Fruit fly (Drosophila melanogaster) whole organism, pupa: Measurements from ENCODE around the gene Ostgamma.

Source experiments
- CG10348 ChIP-seq: fragments of 200-800 bp; sonication (Bioruptor generic); IDR thresholded peaks from 2 replicates; pipeline ENCODE4 v1.3.6; 2022; ENCODE audit warnings: missing biosample characterization, missing genetic modification characterization
- CG12605 ChIP-seq: fragments of 200-800 bp; sonication (Bioruptor generic); IDR thresholded peaks from 2 replicates; pipeline ENCODE4 v1.3.6; 2022; ENCODE audit warnings: missing biosample characterization, missing genetic modification characterization
- CG13204 ChIP-seq: fragments of 200-800 bp; sonication (Bioruptor generic); optimal IDR thresholded peaks from 2 replicates; lab custom pipeline; 2018; ENCODE audit warnings: missing biosample characterization, mild to moderate bottlenecking, missing genetic modification characterization, moderate library complexity
- CG14655 ChIP-seq: fragments of 200-800 bp; sonication (Bioruptor generic); optimal IDR thresholded peaks from 3 replicates; lab custom pipeline; 2017; ENCODE audit warnings: mild to moderate bottlenecking, missing biosample characterization, missing genetic modification reagents, missing genetic modification characterization
- CG15710 ChIP-seq: fragments of 200-800 bp; sonication (Bioruptor generic); optimal IDR thresholded peaks from 2 replicates; lab custom pipeline; 2018; ENCODE audit warnings: missing biosample characterization, mild to moderate bottlenecking, missing genetic modification characterization, moderate library complexity
- CG17806 ChIP-seq: fragments of 200-800 bp; sonication (Bioruptor generic); optimal IDR thresholded peaks from 2 replicates; lab custom pipeline; 2018; ENCODE audit warnings: missing biosample characterization, mild to moderate bottlenecking, missing genetic modification characterization, moderate library complexity
- CG32121 ChIP-seq: fragments of 200-800 bp; sonication (Bioruptor generic); IDR thresholded peaks from 2 replicates; pipeline ENCODE4 v1.3.6; 2022; ENCODE audit warnings: missing biosample characterization, missing genetic modification characterization
- CG34367 ChIP-seq: fragments of 200-800 bp; sonication (Bioruptor generic); optimal IDR thresholded peaks from 2 replicates; lab custom pipeline; 2018; ENCODE audit warnings: missing biosample characterization, mild to moderate bottlenecking, missing genetic modification characterization
- CG4496 ChIP-seq: fragments of 200-800 bp; sonication (Bioruptor generic); IDR thresholded peaks from 3 replicates; pipeline ENCODE4 v1.3.6; 2022; ENCODE audit warnings: missing biosample characterization, missing genetic modification characterization
- CG8159 ChIP-seq: fragments of 200-800 bp; sonication (Bioruptor generic); optimal IDR thresholded peaks from 3 replicates; lab custom pipeline; 2018; ENCODE audit warnings: missing biosample characterization, mild to moderate bottlenecking, missing genetic modification characterization, moderate library complexity
- CG8301 ChIP-seq: fragments of 200-800 bp; sonication (Bioruptor generic); optimal IDR thresholded peaks from 2 replicates; lab custom pipeline; 2018; ENCODE audit warnings: missing biosample characterization, mild to moderate bottlenecking, missing genetic modification characterization
- CG9948 ChIP-seq: fragments of 200-800 bp; sonication (Bioruptor generic); optimal IDR thresholded peaks from 2 replicates; lab custom pipeline; 2018; ENCODE audit warnings: missing biosample characterization, mild to moderate bottlenecking, missing genetic modification characterization, moderate library complexity
- D1 ChIP-seq: fragments of 200-800 bp; sonication (Bioruptor generic); optimal IDR thresholded peaks from 2 replicates; lab custom pipeline; 2018; ENCODE audit warnings: missing biosample characterization, mild to moderate bottlenecking, missing genetic modification characterization, moderate library complexity
- EcR ChIP-seq: fragments of 200-800 bp; sonication (Bioruptor generic); optimal IDR thresholded peaks from 3 replicates; lab custom pipeline; 2019; ENCODE audit warnings: missing biosample characterization, missing genetic modification characterization, mild to moderate bottlenecking, moderate library complexity, missing genetic modification reagents
- Ets98B ChIP-seq: fragments of 200-800 bp; sonication (Bioruptor generic); IDR thresholded peaks from 2 replicates; pipeline ENCODE4 v1.3.6; 2022; ENCODE audit warnings: missing biosample characterization, missing genetic modification characterization
- Pif1A ChIP-seq: fragments of 200-800 bp; sonication (Bioruptor generic); optimal IDR thresholded peaks from 3 replicates; lab custom pipeline; 2016; ENCODE audit warnings: missing biosample characterization, missing genetic modification characterization
- Pif1B ChIP-seq: fragments of 200-800 bp; sonication (Bioruptor generic); optimal IDR thresholded peaks from 3 replicates; lab custom pipeline; 2016; ENCODE audit warnings: missing biosample characterization, missing genetic modification characterization
- Snoo ChIP-seq: fragments of 200-800 bp; sonication (Bioruptor generic); optimal IDR thresholded peaks from 3 replicates; lab custom pipeline; 2017; ENCODE audit warnings: missing biosample characterization, mild to moderate bottlenecking, missing genetic modification characterization, inconsistent platforms
- fd96Ca ChIP-seq: fragments of 200-800 bp; sonication (Bioruptor generic); IDR thresholded peaks from 3 replicates; pipeline ENCODE4 v1.3.6; 2022; ENCODE audit warnings: missing biosample characterization, missing genetic modification characterization
- gl ChIP-seq: fragments of 200-800 bp; sonication (Bioruptor generic); optimal IDR thresholded peaks from 2 replicates; lab custom pipeline; 2018; ENCODE audit warnings: missing biosample characterization, mild to moderate bottlenecking, missing genetic modification characterization
- rn ChIP-seq: fragments of 200-800 bp; sonication (Bioruptor generic); IDR thresholded peaks from 2 replicates; pipeline ENCODE4 v1.3.6; 2022; ENCODE audit warnings: missing biosample characterization, missing genetic modification characterization

Ostgamma gene

DNA sequence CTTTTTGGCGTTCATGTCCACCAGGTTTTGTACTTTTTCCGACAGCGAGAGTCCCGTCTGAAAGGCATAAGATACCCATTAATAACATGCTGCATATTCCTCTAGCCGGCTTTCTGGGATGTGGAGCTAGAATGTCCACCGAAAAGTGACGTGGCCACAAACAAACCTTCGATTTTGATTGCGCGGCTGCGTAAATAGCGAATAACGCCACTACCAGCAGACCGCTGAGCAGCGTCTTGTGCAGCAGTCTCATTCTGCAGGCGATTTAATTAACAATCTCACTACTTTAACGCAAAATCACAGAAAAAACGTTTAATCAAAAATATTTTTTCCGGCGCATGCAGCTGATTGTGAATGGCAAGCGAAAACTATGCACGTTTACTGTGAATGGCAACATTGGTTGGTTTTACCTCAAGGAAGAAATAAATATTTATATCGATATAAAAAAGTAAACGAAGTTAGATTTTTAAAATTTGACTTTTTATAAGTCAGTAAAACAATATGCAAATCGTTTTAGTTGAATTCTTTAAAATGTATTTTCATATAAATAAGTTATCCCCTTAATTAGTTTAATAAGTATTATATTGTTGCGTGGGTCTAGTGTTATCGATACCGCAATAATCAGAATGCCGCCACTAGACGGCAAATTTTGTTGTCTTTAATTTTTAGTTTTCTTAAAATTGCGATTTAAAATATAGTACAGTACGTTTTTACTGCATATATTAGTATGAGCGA is at the start of gene Ostgamma, which contains the start of gene Mettl14:
Gene Ostgamma (minus strand): TSS at position 376 of the 735 bp plus-strand sequence.
Gene Mettl14 (plus strand): TSS at position 611 of the 735 bp plus-strand sequence.
- no peak for TF ChIP-seq CG8301 (tag; lab: Kevin White, UChicago)
- TF ChIP-seq D1 (tag; lab: Kevin White, UChicago), result no peak
- no peak for TF ChIP-seq CG10348 (GFP tag; lab: Robert Waterston, UW)
- no peak for TF ChIP-seq gl (tag; lab: Kevin White, UChicago)
- TF ChIP-seq CG13204 (GFP tag; lab: Kevin White, UChicago), result no peak
- TF ChIP-seq EcR (GFP tag; lab: Kevin White, UChicago), result no peak
- no peak for TF ChIP-seq CG32121 (GFP tag; lab: Robert Waterston, UW)
- TF ChIP-seq Pif1A (GFP tag; lab: Kevin White, UChicago), result no peak
- TF ChIP-seq CG34367 (tag; lab: Kevin White, UChicago), result no peak
- TF ChIP-seq CG9948 (tag; lab: Kevin White, UChicago), result no peak
- no peak for TF ChIP-seq CG15710
- TF ChIP-seq CG8159 (tag; lab: Kevin White, UChicago), result no peak
- TF ChIP-seq CG17806 (tag; lab: Kevin White, UChicago), result no peak
- no peak for TF ChIP-seq CG4496
- no peak for TF ChIP-seq rn
- no peak for TF ChIP-seq CG12605
- no peak for TF ChIP-seq Ets98B (GFP tag; lab: Robert Waterston, UW)
- no peak for TF ChIP-seq fd96Ca (GFP tag; lab: Robert Waterston, UW)

DNA sequence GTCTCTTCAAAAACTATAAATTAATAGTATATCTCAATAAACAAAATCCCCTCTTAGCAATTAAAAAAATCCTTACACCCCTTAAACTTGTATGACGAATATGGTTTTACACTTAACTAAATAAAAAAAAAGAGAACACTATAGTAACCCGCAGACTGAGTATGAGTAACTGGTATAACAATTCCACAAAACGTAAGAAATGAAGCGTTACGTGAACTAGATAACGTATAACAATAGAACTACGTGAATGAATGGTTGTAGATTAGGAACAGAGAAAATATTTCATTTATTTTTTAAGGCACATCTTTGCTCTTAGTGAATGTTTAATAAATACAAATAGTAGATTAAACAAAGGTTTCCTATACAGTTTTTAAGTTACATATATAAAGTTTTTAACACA is 47.4 kb upstream of the Ostgamma start:
- TF ChIP-seq Pif1B (GFP tag; lab: Kevin White, UChicago), result no peak
- no peak for TF ChIP-seq Ets98B (GFP tag; lab: Robert Waterston, UW)
- TF ChIP-seq gl (tag; lab: Kevin White, UChicago), result no peak
- TF ChIP-seq CG15710, result no peak
- no peak for TF ChIP-seq CG8301 (tag; lab: Kevin White, UChicago)
- TF ChIP-seq CG14655 (GFP tag; lab: Kevin White, UChicago), result no peak
- TF ChIP-seq Snoo, result no peak
- no peak for TF ChIP-seq CG17806 (tag; lab: Kevin White, UChicago)
- TF ChIP-seq, all 21 proteins: peak for 0

dm6 chr2L:8351864-8352263 is 43.9 kb upstream of the Ostgamma start, which contains the start of gene Mur29B:
Gene Mur29B (plus strand): TSS chr2L:8352187.
- TF ChIP-seq D1 (tag; lab: Kevin White, UChicago) (no peak), CG8301 (tag; lab: Kevin White, UChicago) (no peak), Ets98B (GFP tag; lab: Robert Waterston, UW) (no peak), Snoo (no peak), CG8159 (tag; lab: Kevin White, UChicago) (no peak)

DNA sequence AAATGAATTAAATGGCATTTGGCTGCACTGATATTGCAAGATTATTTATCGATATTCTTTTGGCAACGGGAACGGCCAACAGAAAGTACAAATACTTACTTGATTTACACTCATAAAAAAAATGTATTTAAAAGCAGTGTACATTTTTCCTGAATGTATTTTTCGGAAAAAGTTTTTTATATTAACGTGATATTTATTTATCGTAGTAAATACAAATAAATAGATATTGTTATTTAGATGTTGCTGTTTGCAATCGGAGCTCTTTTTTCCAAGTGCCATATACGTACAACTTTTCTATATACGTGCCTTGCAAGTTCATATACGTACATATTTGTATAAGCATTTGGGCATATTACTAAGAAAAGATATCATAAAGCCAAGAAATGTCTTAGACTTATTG is 43.3 kb upstream of the Ostgamma start:
- TF ChIP-seq CG34367 (tag; lab: Kevin White, UChicago), result no peak
- no peak for TF ChIP-seq CG13204 (GFP tag; lab: Kevin White, UChicago)
- no peak for TF ChIP-seq gl (tag; lab: Kevin White, UChicago)
- no peak for TF ChIP-seq CG15710
- TF ChIP-seq CG17806 (tag; lab: Kevin White, UChicago), result no peak
- TF ChIP-seq Ets98B (GFP tag; lab: Robert Waterston, UW), result no peak
- no peak for TF ChIP-seq rn
- TF ChIP-seq CG4496, result no peak
- no peak for TF ChIP-seq CG32121 (GFP tag; lab: Robert Waterston, UW)
- no peak for TF ChIP-seq CG12605
- TF ChIP-seq D1 (tag; lab: Kevin White, UChicago), result no peak

DNA sequence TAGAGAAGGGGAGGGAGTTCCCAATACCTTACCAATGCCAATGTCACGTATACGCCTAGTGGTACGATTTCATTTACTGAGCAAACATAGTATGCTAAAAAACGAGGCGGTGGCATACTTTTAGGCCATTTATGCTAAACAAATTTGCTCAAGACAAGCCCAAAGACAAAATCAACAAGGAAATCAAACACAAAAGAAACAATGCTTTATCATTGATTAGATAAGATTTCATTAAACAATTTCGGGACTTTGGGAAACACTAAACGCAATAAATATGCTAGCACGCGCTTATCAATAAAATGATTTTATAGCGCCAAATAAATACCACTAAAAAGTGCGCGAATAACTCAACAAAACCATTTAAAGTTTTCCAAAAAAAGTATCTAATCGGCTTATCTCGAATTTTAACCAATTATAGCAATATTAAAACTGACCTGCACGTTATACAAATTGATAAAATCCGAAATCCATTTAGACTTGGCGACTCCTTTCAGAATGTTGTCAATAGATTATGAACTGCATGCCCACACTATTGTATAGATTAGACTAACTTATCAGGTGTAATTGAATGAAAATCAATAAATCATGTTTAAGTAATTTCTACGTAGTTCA is 42.7 kb upstream of the Ostgamma start:
- TF ChIP-seq Pif1B (GFP tag; lab: Kevin White, UChicago), result no peak
- TF ChIP-seq CG8159 (tag; lab: Kevin White, UChicago), result no peak
- no peak for TF ChIP-seq gl (tag; lab: Kevin White, UChicago)
- no peak for TF ChIP-seq CG17806 (tag; lab: Kevin White, UChicago)
- TF ChIP-seq D1 (tag; lab: Kevin White, UChicago), result no peak
- TF ChIP-seq CG13204 (GFP tag; lab: Kevin White, UChicago), result no peak
- TF ChIP-seq CG8301 (tag; lab: Kevin White, UChicago), result no peak
- TF ChIP-seq EcR (GFP tag; lab: Kevin White, UChicago), result no peak
- no peak for TF ChIP-seq CG12605
- no peak for TF ChIP-seq CG15710
- no peak for TF ChIP-seq CG9948 (tag; lab: Kevin White, UChicago)
- no peak for TF ChIP-seq rn
- no peak for TF ChIP-seq Snoo

DNA sequence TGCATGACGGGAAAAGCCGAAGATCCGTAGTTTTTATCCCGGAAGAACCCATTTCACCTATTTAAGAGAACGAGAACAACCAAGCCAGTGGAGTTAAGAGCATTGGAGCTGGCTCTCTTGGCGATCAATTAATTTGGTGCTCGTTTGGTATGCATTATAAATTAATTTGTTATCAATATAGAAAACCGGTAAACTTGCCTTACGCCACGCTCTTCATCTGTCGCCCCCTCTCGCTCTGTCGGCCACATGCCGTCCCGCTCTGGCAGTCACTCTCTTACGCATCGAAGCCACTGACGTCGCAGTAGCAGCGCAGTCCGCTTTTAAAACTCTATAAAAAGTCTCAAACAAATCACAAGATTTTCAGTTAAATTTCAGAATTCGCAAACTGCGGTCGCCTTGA is 38.3 kb upstream of the Ostgamma start, which contains the start of gene CG7778:
Gene CG7778 (plus strand): TSS at position 361 of the 400 bp plus-strand sequence.
- TF ChIP-seq CG15710 (no peak), D1 (tag; lab: Kevin White, UChicago) (no peak), CG13204 (GFP tag; lab: Kevin White, UChicago) (no peak), rn (no peak), CG9948 (tag; lab: Kevin White, UChicago) (no peak), CG17806 (tag; lab: Kevin White, UChicago) (no peak)
- TF ChIP-seq, all 21 proteins: peak for 0
